Worm (Caenorhabditis elegans): ENCODE results near the gene B0281.1.

DNA sequence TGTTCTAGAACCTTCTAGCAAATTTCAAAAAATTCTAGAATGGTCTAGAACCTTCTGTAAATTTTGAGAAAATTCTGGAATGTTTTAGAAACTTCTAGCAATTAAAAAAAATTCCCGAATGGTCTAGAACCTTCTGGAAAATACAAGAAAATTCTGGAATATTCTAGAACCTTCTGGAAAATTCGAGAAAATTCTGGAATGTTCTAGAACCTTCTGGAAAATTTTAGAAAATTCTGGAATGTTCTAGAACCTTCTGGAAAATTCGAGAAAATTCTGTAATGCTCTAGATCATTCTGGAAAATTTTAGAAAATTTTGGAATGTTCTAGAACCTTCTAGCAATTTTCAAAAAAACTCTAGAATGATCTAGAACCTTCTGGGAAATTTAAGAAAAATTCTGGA lies 17.6 kb downstream of the B0281.1 start:
- TF ChIP-seq ztf-4 (tag; optimal IDR thresholded peaks at IDR 0.05) (no peak), lin-39 (tag; optimal IDR thresholded peaks at IDR 0.05) (no peak), unc-39 (tag; optimal IDR thresholded peaks at IDR 0.05) (no peak), nhr-11 (tag; optimal IDR thresholded peaks at IDR 0.05) (no peak), peb-1 (tag; optimal IDR thresholded peaks at IDR 0.05) (no peak), zag-1 (tag; optimal IDR thresholded peaks at IDR 0.05) (no peak), sma-9 (GFP tag; optimal IDR thresholded peaks at IDR 0.05) (no peak), sma-9 (tag; optimal IDR thresholded peaks at IDR 0.05) (no peak), ceh-16 (tag; optimal IDR thresholded peaks at IDR 0.05) (no peak), sem-4 (tag; optimal IDR thresholded peaks at IDR 0.05) (no peak), mab-5 (tag; optimal IDR thresholded peaks at IDR 0.05) (no peak), ztf-11 (tag; optimal IDR thresholded peaks at IDR 0.05) (no peak), nhr-237 (tag; optimal IDR thresholded peaks at IDR 0.05) (no peak), nhr-23 (tag; optimal IDR thresholded peaks at IDR 0.05) (no peak), ceh-82 (tag; optimal IDR thresholded peaks at IDR 0.05) (no peak)

All from whole organism, L2 larva.